Worm (Caenorhabditis elegans) whole organism, young adult: ENCODE data around the gene tmem-17.

Experiments
- B0261.1 ChIP-seq: sonication (generic microtip); optimal IDR thresholded peaks from 2 replicates; lab custom pipeline; 2016; ENCODE audit warnings: mild to moderate bottlenecking, missing genetic modification characterization, moderate library complexity, missing compliant biosample characterization
- F22D6.2 ChIP-seq: sonication (generic microtip); optimal IDR thresholded peaks from 2 replicates; lab custom pipeline; 2016; ENCODE audit warnings: mild to moderate bottlenecking, missing genetic modification characterization, missing compliant biosample characterization
- F23B12.7 ChIP-seq: sonication (generic microtip); optimal IDR thresholded peaks from 2 replicates; lab custom pipeline; 2017; ENCODE audit warnings: missing genetic modification characterization, mild to moderate bottlenecking, missing compliant biosample characterization, antibody characterized with exemption, moderate library complexity; ENCODE audit not compliant: insufficient read depth
- F33H1.4 ChIP-seq: fragments of 200-800 bp; sonication (Bioruptor generic); IDR thresholded peaks from 2 replicates; pipeline ENCODE4 v1.3.6; 2022; ENCODE audit warnings: missing genetic modification reagents, missing genetic modification characterization, missing compliant biosample characterization
- F52B5.7 ChIP-seq: sonication (generic microtip); optimal IDR thresholded peaks from 2 replicates; lab custom pipeline; 2016; ENCODE audit warnings: mild to moderate bottlenecking, missing genetic modification characterization, missing compliant biosample characterization
- Y56A3A.18 ChIP-seq: fragments of 200-800 bp; sonication (Bioruptor generic); IDR thresholded peaks from 2 replicates; pipeline ENCODE4 v1.3.6; 2022; ENCODE audit warnings: missing genetic modification reagents, missing genetic modification characterization, missing compliant biosample characterization
- Y79H2A.3 ChIP-seq: fragments of 200-800 bp; sonication (Bioruptor generic); conservative IDR thresholded peaks from 2 replicates; pipeline ENCODE4 v1.3.6; 2022; ENCODE audit warnings: missing genetic modification reagents, missing genetic modification characterization, missing compliant biosample characterization
- akir-1 ChIP-seq: fragments of 200-800 bp; sonication (Bioruptor generic); optimal IDR thresholded peaks from 2 replicates; lab custom pipeline; 2018; ENCODE audit warnings: mild to moderate bottlenecking, missing genetic modification characterization, moderate library complexity, missing compliant biosample characterization
- attf-6 ChIP-seq: fragments of 200-800 bp; sonication (Bioruptor generic); IDR thresholded peaks from 2 replicates; pipeline ENCODE4 v1.3.6; 2022; ENCODE audit warnings: missing genetic modification reagents, missing genetic modification characterization, missing compliant biosample characterization
- ccch-3 ChIP-seq: fragments of 200-800 bp; sonication (Bioruptor generic); optimal IDR thresholded peaks from 2 replicates; lab custom pipeline; 2018; ENCODE audit warnings: mild to moderate bottlenecking, missing genetic modification characterization, missing compliant biosample characterization
- ceh-79 ChIP-seq: sonication (generic microtip); optimal IDR thresholded peaks from 2 replicates; lab custom pipeline; 2017; ENCODE audit warnings: mild to moderate bottlenecking, missing genetic modification characterization, missing compliant biosample characterization
- ceh-91 ChIP-seq: fragments of 200-800 bp; sonication (Bioruptor generic); IDR thresholded peaks from 2 replicates; pipeline ENCODE4 v1.3.6; 2022; ENCODE audit warnings: missing genetic modification reagents, missing genetic modification characterization, missing compliant biosample characterization
- die-1 ChIP-seq: sonication (generic microtip); optimal IDR thresholded peaks from 2 replicates; lab custom pipeline; 2016; ENCODE audit warnings: missing genotype, mild to moderate bottlenecking, missing genetic modification characterization, missing compliant biosample characterization
- dox-1 ChIP-seq: fragments of 200-800 bp; sonication (Bioruptor generic); IDR thresholded peaks from 2 replicates; pipeline ENCODE4 v1.3.6; 2022; ENCODE audit warnings: missing genetic modification reagents, missing genetic modification characterization, missing compliant biosample characterization
- efl-1 ChIP-seq: fragments of 150-350 bp; optimal IDR thresholded peaks from 2 replicates; lab custom pipeline; 2014; ENCODE audit warnings: missing biosample characterization, missing genetic modification reagents, missing genetic modification characterization
- egl-18 ChIP-seq: fragments of 200-800 bp; sonication (Bioruptor generic); IDR thresholded peaks from 2 replicates; pipeline ENCODE4 v1.3.6; 2022; ENCODE audit warnings: missing genetic modification reagents, missing genetic modification characterization, missing compliant biosample characterization
- egrh-3 ChIP-seq: fragments of 200-800 bp; sonication (Bioruptor generic); IDR thresholded peaks from 2 replicates; pipeline ENCODE4 v1.3.6; 2022; ENCODE audit warnings: missing genetic modification reagents, missing genetic modification characterization, missing compliant biosample characterization
- ets-4 ChIP-seq: fragments of 200-800 bp; sonication (Bioruptor generic); optimal IDR thresholded peaks from 2 replicates; lab custom pipeline; 2018; ENCODE audit warnings: mild to moderate bottlenecking, missing genetic modification characterization, missing compliant biosample characterization
- fkh-3 ChIP-seq: sonication (generic microtip); optimal IDR thresholded peaks from 2 replicates; lab custom pipeline; 2016; ENCODE audit warnings: mild to moderate bottlenecking, missing genetic modification characterization, missing compliant biosample characterization
- hlh-12 ChIP-seq: sonication (generic microtip); optimal IDR thresholded peaks from 2 replicates; lab custom pipeline; 2016; ENCODE audit warnings: missing genetic modification characterization, missing compliant biosample characterization
- hrde-1 ChIP-seq: sonication (generic microtip); optimal IDR thresholded peaks from 2 replicates; lab custom pipeline; 2016; ENCODE audit warnings: missing genetic modification characterization, mild to moderate bottlenecking, missing compliant biosample characterization, moderate library complexity, missing genotype, missing genetic modification reagents, borderline replicate concordance
- lag-1 ChIP-seq: fragments of 200-800 bp; sonication (Bioruptor generic); IDR thresholded peaks from 2 replicates; pipeline ENCODE4 v1.3.6; 2022; ENCODE audit warnings: missing genetic modification reagents, missing genetic modification characterization, missing compliant biosample characterization
- let-607 ChIP-seq, 2 experiments: fragments of 200-800 bp in 1 of 2; sonication (Bioruptor generic) in 1 of 2; sonication (generic microtip) in 1 of 2; optimal IDR thresholded peaks; 2 replicates each; lab custom pipeline; 2016 to 2018; ENCODE audit warnings: mild to moderate bottlenecking in 2 of 2, missing compliant biosample characterization in 2 of 2, missing genetic modification characterization in 2 of 2, moderate library complexity in 2 of 2, missing genotype in 1 of 2
- lin-26 ChIP-seq: fragments of 200-800 bp; sonication (Bioruptor generic); IDR thresholded peaks from 2 replicates; pipeline ENCODE4 v1.3.6; 2022; ENCODE audit warnings: missing genetic modification reagents, missing genetic modification characterization, missing compliant biosample characterization
- lin-54 ChIP-seq: fragments of 200-800 bp; sonication (Bioruptor generic); optimal IDR thresholded peaks from 2 replicates; lab custom pipeline; 2018; ENCODE audit warnings: mild to moderate bottlenecking, missing genetic modification characterization, missing compliant biosample characterization
- lir-1 ChIP-seq: fragments of 200-800 bp; sonication (Bioruptor generic); conservative IDR thresholded peaks from 2 replicates; pipeline ENCODE4 v1.3.6; 2022; ENCODE audit warnings: missing genetic modification reagents, missing genetic modification characterization, missing compliant biosample characterization
- madf-10 ChIP-seq: sonication (generic microtip); optimal IDR thresholded peaks from 2 replicates; lab custom pipeline; 2016; ENCODE audit warnings: mild to moderate bottlenecking, missing genetic modification characterization, missing compliant biosample characterization
- mxl-1 ChIP-seq: sonication (generic microtip); optimal IDR thresholded peaks from 2 replicates; lab custom pipeline; 2016; ENCODE audit warnings: missing genetic modification characterization, missing compliant biosample characterization
- nfya-1 ChIP-seq: sonication (generic microtip); optimal IDR thresholded peaks from 2 replicates; lab custom pipeline; 2017; ENCODE audit warnings: antibody characterized with exemption, missing compliant biosample characterization, missing genetic modification characterization, borderline replicate concordance; ENCODE audit not compliant: insufficient read depth
- nfya-2 ChIP-seq: fragments of 200-800 bp; sonication (Bioruptor generic); IDR thresholded peaks from 2 replicates; pipeline ENCODE4 v1.3.6; 2022; ENCODE audit warnings: missing genetic modification reagents, missing genetic modification characterization, missing compliant biosample characterization
- nfyb-1 ChIP-seq: fragments of 200-800 bp; sonication (Bioruptor generic); IDR thresholded peaks from 2 replicates; pipeline ENCODE4 v1.3.6; 2022; ENCODE audit warnings: missing genetic modification reagents, missing genetic modification characterization, missing compliant biosample characterization
- nhr-90 ChIP-seq: sonication (generic microtip); optimal IDR thresholded peaks from 2 replicates; lab custom pipeline; 2016; ENCODE audit warnings: missing genotype, mild to moderate bottlenecking, missing genetic modification characterization, missing compliant biosample characterization
- pbrm-1 ChIP-seq: fragments of 200-800 bp; sonication (Bioruptor generic); IDR thresholded peaks from 2 replicates; pipeline ENCODE4 v1.3.6; 2022; ENCODE audit warnings: missing genetic modification reagents, missing genetic modification characterization, missing compliant biosample characterization
- repo-1 ChIP-seq: sonication (generic microtip); optimal IDR thresholded peaks from 2 replicates; lab custom pipeline; 2017; ENCODE audit warnings: mild to moderate bottlenecking, missing genetic modification characterization, missing compliant biosample characterization
- somi-1 ChIP-seq: fragments of 200-800 bp; sonication (Bioruptor generic); optimal IDR thresholded peaks from 2 replicates; lab custom pipeline; 2018; ENCODE audit warnings: mild to moderate bottlenecking, missing genetic modification characterization, missing compliant biosample characterization
- unc-130 ChIP-seq: sonication (generic microtip); optimal IDR thresholded peaks from 2 replicates; lab custom pipeline; 2016; ENCODE audit warnings: missing genetic modification reagents, missing genetic modification characterization, missing compliant biosample characterization
- unc-62 ChIP-seq: fragments of 150-350 bp; optimal IDR thresholded peaks from 2 replicates; lab custom pipeline; 2014; ENCODE audit warnings: missing biosample characterization, missing genetic modification reagents, missing genetic modification characterization
- zim-3 ChIP-seq: sonication (generic microtip); optimal IDR thresholded peaks from 2 replicates; lab custom pipeline; 2017; ENCODE audit warnings: mild to moderate bottlenecking, missing genetic modification characterization, moderate library complexity, missing compliant biosample characterization
- ztf-25 ChIP-seq: fragments of 200-800 bp; sonication (Bioruptor generic); IDR thresholded peaks from 2 replicates; pipeline ENCODE4 v1.3.6; 2022; ENCODE audit warnings: missing genetic modification reagents, missing genetic modification characterization, missing compliant biosample characterization
- ztf-28 ChIP-seq: fragments of 200-800 bp; sonication (Bioruptor generic); IDR thresholded peaks from 2 replicates; pipeline ENCODE4 v1.3.6; 2022; ENCODE audit warnings: missing genetic modification reagents, missing genetic modification characterization, missing compliant biosample characterization
- ztf-3 ChIP-seq: fragments of 200-800 bp; sonication (Bioruptor generic); optimal IDR thresholded peaks from 2 replicates; lab custom pipeline; 2018; ENCODE audit warnings: mild to moderate bottlenecking, missing genetic modification characterization, missing compliant biosample characterization

The tmem-17 gene

ce11 chrIII:7076386-7076785 lies 6.3 kb downstream of the tmem-17 start, which contains the start of gene ZK418.13:
Gene ZK418.13, minus strand, starts transcription at chrIII:7076486.
- TF ChIP-seq unc-130 (no peak), lir-1 (GFP tag; lab: Robert Waterston, UW) (no peak), nhr-90 (tag; lab: Kevin White, UChicago) (no peak), ccch-3 (GFP tag; lab: Kevin White, UChicago) (no peak), mxl-1 (tag; lab: Kevin White, UChicago) (no peak), nfya-1 (tag; lab: Kevin White, UChicago) (no peak), ceh-79 (tag; lab: Kevin White, UChicago) (no peak), unc-62 (no peak), fkh-3 (no peak), lag-1 (GFP tag; lab: Robert Waterston, UW) (no peak), ets-4 (GFP tag; lab: Kevin White, UChicago) (no peak), ztf-25 (GFP tag; lab: Robert Waterston, UW) (no peak), B0261.1 (tag; lab: Kevin White, UChicago) (no peak)

DNA sequence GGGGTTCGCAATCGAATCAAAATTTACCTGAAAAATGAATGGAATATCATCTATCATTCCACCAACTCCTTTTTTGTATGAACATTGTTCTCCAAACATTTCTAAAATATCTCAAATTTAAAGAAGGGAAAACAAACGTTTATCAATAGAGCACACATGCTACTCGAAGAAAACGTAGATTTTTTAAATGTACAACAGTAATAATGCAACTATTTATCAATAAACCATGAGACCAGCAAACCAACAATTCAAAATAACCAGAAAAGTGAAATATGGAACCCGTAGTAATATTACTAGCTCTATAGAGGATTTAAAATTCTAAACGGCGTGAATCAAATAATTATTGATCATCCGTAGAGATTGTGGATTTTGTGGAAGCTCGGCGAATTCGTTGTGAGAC lies 8.7 kb downstream of the tmem-17 start, which contains the start of gene ZK418.6:
Gene ZK418.6, minus strand, starts transcription at position 101 of the 400 bp plus-strand sequence.
- no peak for TF ChIP-seq akir-1 (GFP tag; lab: Kevin White, UChicago)
- TF ChIP-seq F23B12.7 (tag; lab: Kevin White, UChicago) = no peak
- no peak for TF ChIP-seq F52B5.7 (tag; lab: Kevin White, UChicago)
- no peak for TF ChIP-seq efl-1 (GFP tag; lab: Kevin White, UChicago)
- no peak for TF ChIP-seq ceh-91 (GFP tag; lab: Robert Waterston, UW)
- TF ChIP-seq egl-18 (GFP tag; lab: Robert Waterston, UW) = no peak
- no peak for TF ChIP-seq F22D6.2 (tag; lab: Kevin White, UChicago)
- no peak for TF ChIP-seq dox-1 (GFP tag; lab: Robert Waterston, UW)
- TF ChIP-seq ceh-79 (tag; lab: Kevin White, UChicago) = no peak
- no peak for TF ChIP-seq let-607 (tag; optimal IDR thresholded peaks at IDR 0.05; lab: Kevin White, UChicago)
- no peak for TF ChIP-seq F33H1.4 (GFP tag; lab: Robert Waterston, UW)
- no peak for TF ChIP-seq somi-1 (GFP tag; lab: Kevin White, UChicago)
- TF ChIP-seq nhr-90 (tag; lab: Kevin White, UChicago) = no peak
- TF ChIP-seq nfya-2 (GFP tag; lab: Robert Waterston, UW) = no peak
- no peak for TF ChIP-seq nfyb-1 (GFP tag; lab: Robert Waterston, UW)
- TF ChIP-seq ztf-3 (GFP tag; lab: Kevin White, UChicago) = no peak

- TF ChIP-seq repo-1 (tag; lab: Kevin White, UChicago) (no peak), ztf-28 (no peak), hrde-1 (tag; lab: Kevin White, UChicago) (no peak), egrh-3 (GFP tag; lab: Robert Waterston, UW) (no peak), hlh-12 (no peak), ztf-3 (GFP tag; lab: Kevin White, UChicago) (no peak), madf-10 (no peak), Y79H2A.3 (GFP tag; lab: Robert Waterston, UW) (no peak), F52B5.7 (tag; lab: Kevin White, UChicago) (no peak), die-1 (tag; lab: Kevin White, UChicago) (no peak), ceh-79 (tag; lab: Kevin White, UChicago) (no peak), attf-6 (GFP tag; lab: Robert Waterston, UW) (no peak), Y56A3A.18 (GFP tag; lab: Robert Waterston, UW) (no peak), lin-26 (no peak), lin-54 (GFP tag; lab: Kevin White, UChicago) (no peak), zim-3 (no peak), pbrm-1 (no peak), ccch-3 (GFP tag; lab: Kevin White, UChicago) (no peak)
- TF ChIP-seq, all 124 proteins: peak for 0
Observed at ce11 chrIII:7080689-7081088, 10.6 kb downstream of the tmem-17 start, which contains the start of gene ZK418.7. Gene ZK418.7, minus strand, starts transcription at chrIII:7080789.
